Worm (Caenorhabditis elegans): ENCODE measurements around the gene B0507.4.

- no peak for TF ChIP-seq tab-1 (GFP tag; IDR thresholded peaks at IDR 0.05)
- TF ChIP-seq klf-2 (GFP tag; conservative IDR thresholded peaks at IDR 0.05) = no peak
- no peak for TF ChIP-seq T22C8.4 (GFP tag; IDR thresholded peaks at IDR 0.05)
These were observed 1.4 kb upstream of the B0507.4 start, which contains the start of gene B0507.5 for ce11 chrV:8753395-8753794.

All from whole organism, midembryonic.